Worm (Caenorhabditis elegans) whole organism, young adult: ENCODE results near the gene M05D6.8.

Source experiments
- B0019.2 ChIP-seq: fragments of 200-800 bp; sonication (Bioruptor generic); conservative IDR thresholded peaks from 2 replicates; pipeline ENCODE4 v1.3.6; 2022; ENCODE audit warnings: missing genetic modification reagents, missing genetic modification characterization, missing compliant biosample characterization
- B0035.1 ChIP-seq: sonication (generic microtip); optimal IDR thresholded peaks from 2 replicates; lab custom pipeline; 2016; ENCODE audit warnings: missing genetic modification characterization, mild to moderate bottlenecking, missing compliant biosample characterization, missing genotype, missing genetic modification reagents
- B0336.3 ChIP-seq: fragments of 200-800 bp; sonication (Bioruptor generic); IDR thresholded peaks from 2 replicates; pipeline ENCODE4 v1.3.6; 2022; ENCODE audit warnings: missing genetic modification characterization, missing compliant biosample characterization
- C17E4.6 ChIP-seq: fragments of 200-800 bp; sonication (Bioruptor generic); IDR thresholded peaks from 2 replicates; pipeline ENCODE4 v1.3.6; 2022; ENCODE audit warnings: missing genetic modification reagents, missing genetic modification characterization, missing compliant biosample characterization
- F22D6.2 ChIP-seq: sonication (generic microtip); optimal IDR thresholded peaks from 2 replicates; lab custom pipeline; 2016; ENCODE audit warnings: mild to moderate bottlenecking, missing genetic modification characterization, missing compliant biosample characterization
- F37B4.10 ChIP-seq: fragments of 200-800 bp; sonication (Bioruptor generic); IDR thresholded peaks from 2 replicates; pipeline ENCODE4 v1.3.6; 2022; ENCODE audit warnings: missing genetic modification characterization, missing compliant biosample characterization
- F39B2.1 ChIP-seq: fragments of 200-800 bp; sonication (Bioruptor generic); IDR thresholded peaks from 2 replicates; pipeline ENCODE4 v1.3.6; 2022; ENCODE audit warnings: missing genetic modification reagents, missing genetic modification characterization, missing compliant biosample characterization
- T07F8.4 ChIP-seq: sonication (generic microtip); optimal IDR thresholded peaks from 2 replicates; lab custom pipeline; 2016; ENCODE audit warnings: mild to moderate bottlenecking, missing genetic modification characterization, moderate library complexity, missing compliant biosample characterization
- Y53F4B.3 ChIP-seq: fragments of 200-800 bp; sonication (Bioruptor generic); IDR thresholded peaks from 2 replicates; pipeline ENCODE4 v1.3.6; 2022; ENCODE audit warnings: missing genetic modification reagents, missing genetic modification characterization, missing compliant biosample characterization
- Y53G8AR.9 ChIP-seq: fragments of 200-800 bp; sonication (Bioruptor generic); conservative IDR thresholded peaks from 2 replicates; pipeline ENCODE4 v1.3.6; 2022; ENCODE audit warnings: missing genetic modification reagents, missing genetic modification characterization, missing compliant biosample characterization
- Y56A3A.18 ChIP-seq: fragments of 200-800 bp; sonication (Bioruptor generic); IDR thresholded peaks from 2 replicates; pipeline ENCODE4 v1.3.6; 2022; ENCODE audit warnings: missing genetic modification reagents, missing genetic modification characterization, missing compliant biosample characterization
- Y79H2A.3 ChIP-seq: fragments of 200-800 bp; sonication (Bioruptor generic); conservative IDR thresholded peaks from 2 replicates; pipeline ENCODE4 v1.3.6; 2022; ENCODE audit warnings: missing genetic modification reagents, missing genetic modification characterization, missing compliant biosample characterization
- aptf-3 ChIP-seq: fragments of 200-800 bp; sonication (Bioruptor generic); IDR thresholded peaks from 2 replicates; pipeline ENCODE4 v1.3.6; 2022; ENCODE audit warnings: missing genetic modification characterization, missing compliant biosample characterization
- atf-7 ChIP-seq: sonication (generic microtip); optimal IDR thresholded peaks from 2 replicates; lab custom pipeline; 2017; ENCODE audit warnings: mild to moderate bottlenecking, missing genetic modification characterization, missing compliant biosample characterization
- athp-1 ChIP-seq: sonication (generic microtip); optimal IDR thresholded peaks from 2 replicates; lab custom pipeline; 2017; ENCODE audit warnings: mild to moderate bottlenecking, missing genetic modification characterization, missing compliant biosample characterization
- attf-5 ChIP-seq: fragments of 200-800 bp; sonication (Bioruptor generic); optimal IDR thresholded peaks from 2 replicates; lab custom pipeline; 2018; ENCODE audit warnings: mild to moderate bottlenecking, missing genetic modification characterization, missing compliant biosample characterization
- ccch-3 ChIP-seq: fragments of 200-800 bp; sonication (Bioruptor generic); optimal IDR thresholded peaks from 2 replicates; lab custom pipeline; 2018; ENCODE audit warnings: mild to moderate bottlenecking, missing genetic modification characterization, missing compliant biosample characterization
- cebp-1 ChIP-seq, 2 experiments: fragments of 200-800 bp in 1 of 2; sonication (Bioruptor generic) in 1 of 2; sonication (generic microtip) in 1 of 2; IDR thresholded peaks in 1 of 2; optimal IDR thresholded peaks in 1 of 2; 2 replicates each; pipeline versions ENCODE4 v1.3.6 to Lab custom; 2017 to 2022; ENCODE audit warnings: missing compliant biosample characterization in 2 of 2, missing genetic modification characterization in 2 of 2, mild to moderate bottlenecking in 1 of 2, missing genetic modification reagents in 1 of 2, moderate library complexity in 1 of 2
- cebp-2 ChIP-seq: fragments of 200-800 bp; sonication (Bioruptor generic); IDR thresholded peaks from 2 replicates; pipeline ENCODE4 v1.3.6; 2022; ENCODE audit warnings: missing genetic modification characterization, missing compliant biosample characterization
- ceh-100 ChIP-seq: fragments of 200-800 bp; sonication (Bioruptor generic); IDR thresholded peaks from 2 replicates; pipeline ENCODE4 v1.3.6; 2022; ENCODE audit warnings: missing genetic modification reagents, missing genetic modification characterization, missing compliant biosample characterization
- ceh-91 ChIP-seq: fragments of 200-800 bp; sonication (Bioruptor generic); IDR thresholded peaks from 2 replicates; pipeline ENCODE4 v1.3.6; 2022; ENCODE audit warnings: missing genetic modification reagents, missing genetic modification characterization, missing compliant biosample characterization
- die-1 ChIP-seq: sonication (generic microtip); optimal IDR thresholded peaks from 2 replicates; lab custom pipeline; 2016; ENCODE audit warnings: missing genotype, mild to moderate bottlenecking, missing genetic modification characterization, missing compliant biosample characterization
- dpl-1 ChIP-seq: fragments of 150-350 bp; optimal IDR thresholded peaks from 2 replicates; lab custom pipeline; 2014; ENCODE audit warnings: missing biosample characterization, missing genetic modification reagents, missing genetic modification characterization
- ekl-4 ChIP-seq: fragments of 200-800 bp; sonication (Bioruptor generic); IDR thresholded peaks from 2 replicates; pipeline ENCODE4 v1.3.6; 2022; ENCODE audit warnings: missing genetic modification reagents, missing genetic modification characterization, missing compliant biosample characterization
- fkh-3 ChIP-seq: sonication (generic microtip); optimal IDR thresholded peaks from 2 replicates; lab custom pipeline; 2016; ENCODE audit warnings: mild to moderate bottlenecking, missing genetic modification characterization, missing compliant biosample characterization
- gei-17 ChIP-seq: fragments of 200-800 bp; sonication (Bioruptor generic); optimal IDR thresholded peaks from 2 replicates; lab custom pipeline; 2018; ENCODE audit warnings: mild to moderate bottlenecking, missing genetic modification characterization, missing compliant biosample characterization
- him-1 ChIP-seq: sonication (generic microtip); optimal IDR thresholded peaks from 2 replicates; lab custom pipeline; 2016; ENCODE audit warnings: missing genotype, missing genetic modification reagents, missing genetic modification characterization, missing compliant biosample characterization
- hsf-1 ChIP-seq: fragments of 200-800 bp; sonication (Bioruptor generic); IDR thresholded peaks from 2 replicates; pipeline ENCODE4 v1.3.6; 2022; ENCODE audit warnings: missing genetic modification reagents, missing genetic modification characterization, missing compliant biosample characterization
- lag-1 ChIP-seq: fragments of 200-800 bp; sonication (Bioruptor generic); IDR thresholded peaks from 2 replicates; pipeline ENCODE4 v1.3.6; 2022; ENCODE audit warnings: missing genetic modification reagents, missing genetic modification characterization, missing compliant biosample characterization
- let-526 ChIP-seq: fragments of 200-800 bp; sonication (Bioruptor generic); IDR thresholded peaks from 2 replicates; pipeline ENCODE4 v1.3.6; 2022; ENCODE audit warnings: missing genetic modification reagents, missing genetic modification characterization, missing compliant biosample characterization
- let-607 ChIP-seq, 2 experiments: fragments of 200-800 bp in 1 of 2; sonication (Bioruptor generic) in 1 of 2; sonication (generic microtip) in 1 of 2; optimal IDR thresholded peaks; 2 replicates each; lab custom pipeline; 2016 to 2018; ENCODE audit warnings: mild to moderate bottlenecking in 2 of 2, missing compliant biosample characterization in 2 of 2, missing genetic modification characterization in 2 of 2, moderate library complexity in 2 of 2, missing genotype in 1 of 2
- lin-40 ChIP-seq: sonication (generic microtip); optimal IDR thresholded peaks from 2 replicates; lab custom pipeline; 2016; ENCODE audit warnings: missing genetic modification characterization, mild to moderate bottlenecking, missing compliant biosample characterization, missing genotype, missing genetic modification reagents
- lsl-1 ChIP-seq: fragments of 200-800 bp; sonication (Bioruptor generic); optimal IDR thresholded peaks from 2 replicates; lab custom pipeline; 2018; ENCODE audit warnings: mild to moderate bottlenecking, missing genetic modification characterization, moderate library complexity, missing compliant biosample characterization
- madf-10 ChIP-seq: sonication (generic microtip); optimal IDR thresholded peaks from 2 replicates; lab custom pipeline; 2016; ENCODE audit warnings: mild to moderate bottlenecking, missing genetic modification characterization, missing compliant biosample characterization
- madf-8 ChIP-seq: fragments of 200-800 bp; sonication (Bioruptor generic); conservative IDR thresholded peaks from 2 replicates; pipeline ENCODE4 v1.3.6; 2022; ENCODE audit warnings: missing genetic modification reagents, missing genetic modification characterization, missing compliant biosample characterization
- nhr-120 ChIP-seq: fragments of 200-800 bp; sonication (Bioruptor generic); IDR thresholded peaks from 2 replicates; pipeline ENCODE4 v1.3.6; 2022; ENCODE audit warnings: missing genetic modification characterization, missing compliant biosample characterization
- nhr-27 ChIP-seq: fragments of 200-800 bp; sonication (Bioruptor generic); optimal IDR thresholded peaks from 2 replicates; lab custom pipeline; 2018; ENCODE audit warnings: mild to moderate bottlenecking, missing genetic modification characterization, moderate library complexity, missing compliant biosample characterization
- nhr-80 ChIP-seq: sonication (generic microtip); optimal IDR thresholded peaks from 2 replicates; lab custom pipeline; 2016; ENCODE audit warnings: missing genetic modification characterization, missing compliant biosample characterization
- nhr-90 ChIP-seq: sonication (generic microtip); optimal IDR thresholded peaks from 2 replicates; lab custom pipeline; 2016; ENCODE audit warnings: missing genotype, mild to moderate bottlenecking, missing genetic modification characterization, missing compliant biosample characterization
- pha-4 ChIP-seq: fragments of 150-350 bp; sonication (generic microtip); optimal IDR thresholded peaks from 2 replicates; lab custom pipeline; 2014; ENCODE audit warnings: missing biosample characterization, missing genetic modification reagents, missing genetic modification characterization
- rpc-1 ChIP-seq, 2 experiments: fragments of 150-350 bp in 1 of 2; sonication (generic microtip) in 1 of 2; optimal IDR thresholded peaks; 2 replicates each; lab custom pipeline; 2014 to 2018; ENCODE audit warnings: missing biosample characterization in 1 of 2, missing genetic modification characterization in 1 of 2, missing genetic modification reagents in 1 of 2, missing genotype in 1 of 2
- sea-2 ChIP-seq: fragments of 200-800 bp; sonication (Bioruptor generic); IDR thresholded peaks from 2 replicates; pipeline ENCODE4 v1.3.6; 2022; ENCODE audit warnings: missing genetic modification characterization, missing compliant biosample characterization
- tbp1 ChIP-seq: fragments of 200-800 bp; sonication (Bioruptor generic); optimal IDR thresholded peaks from 2 replicates; lab custom pipeline; 2018; ENCODE audit warnings: mild to moderate bottlenecking, missing genetic modification characterization, missing compliant biosample characterization
- tlf-1 ChIP-seq: fragments of 200-800 bp; sonication (Bioruptor generic); optimal IDR thresholded peaks from 2 replicates; lab custom pipeline; 2018; ENCODE audit warnings: mild to moderate bottlenecking, missing genetic modification characterization, missing compliant biosample characterization
- zim-3 ChIP-seq: sonication (generic microtip); optimal IDR thresholded peaks from 2 replicates; lab custom pipeline; 2017; ENCODE audit warnings: mild to moderate bottlenecking, missing genetic modification characterization, moderate library complexity, missing compliant biosample characterization
- ztf-22 ChIP-seq: fragments of 200-800 bp; sonication (Bioruptor generic); optimal IDR thresholded peaks from 2 replicates; lab custom pipeline; 2018; ENCODE audit warnings: mild to moderate bottlenecking, missing genetic modification characterization, moderate library complexity, missing compliant biosample characterization

Gene M05D6.8

DNA sequence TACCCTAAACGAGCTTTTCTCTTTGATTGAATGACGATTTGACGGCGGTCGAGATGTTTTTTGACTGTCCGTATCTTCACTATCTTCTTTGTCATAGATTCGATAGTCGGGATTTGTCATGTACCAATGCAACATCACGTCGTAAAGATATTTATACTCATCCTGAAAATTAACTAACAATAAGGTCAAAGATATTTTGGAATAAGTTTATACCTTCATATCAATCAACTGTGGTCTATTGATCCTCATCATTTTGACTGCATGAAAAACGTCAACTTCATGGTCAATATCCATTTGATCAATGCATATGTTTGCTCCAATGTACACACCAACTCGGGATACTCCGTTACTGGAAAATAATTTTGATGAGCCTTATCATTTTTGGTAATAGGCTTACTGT lies 17.1 kb upstream of the M05D6.8 start:
- TF ChIP-seq die-1 (no peak), F39B2.1 (GFP tag; lab: Robert Waterston, UW) (no peak), aptf-3 (GFP tag; lab: Robert Waterston, UW) (no peak), nhr-90 (tag; lab: Kevin White, UChicago) (no peak), gei-17 (GFP tag; lab: Kevin White, UChicago) (no peak), nhr-27 (tag; lab: Kevin White, UChicago) (no peak), hsf-1 (GFP tag; lab: Robert Waterston, UW) (no peak), F37B4.10 (GFP tag; lab: Robert Waterston, UW) (no peak), lag-1 (GFP tag; lab: Robert Waterston, UW) (no peak), cebp-2 (GFP tag; lab: Robert Waterston, UW) (no peak), rpc-1 (optimal IDR thresholded peaks at IDR 0.05; lab: Kevin White, UChicago) (no peak), rpc-1 (tag; optimal IDR thresholded peaks at IDR 0.05; lab: Kevin White, UChicago) (no peak), him-1 (tag; lab: Kevin White, UChicago) (no peak), Y53F4B.3 (no peak), C17E4.6 (GFP tag; lab: Robert Waterston, UW) (no peak), athp-1 (tag; lab: Kevin White, UChicago) (no peak), ccch-3 (GFP tag; lab: Kevin White, UChicago) (no peak), fkh-3 (no peak), pha-4 (tag; lab: Kevin White, UChicago) (no peak), ekl-4 (GFP tag; lab: Robert Waterston, UW) (no peak), T07F8.4 (no peak)
- TF ChIP-seq, all 124 proteins: peak for 0

DNA sequence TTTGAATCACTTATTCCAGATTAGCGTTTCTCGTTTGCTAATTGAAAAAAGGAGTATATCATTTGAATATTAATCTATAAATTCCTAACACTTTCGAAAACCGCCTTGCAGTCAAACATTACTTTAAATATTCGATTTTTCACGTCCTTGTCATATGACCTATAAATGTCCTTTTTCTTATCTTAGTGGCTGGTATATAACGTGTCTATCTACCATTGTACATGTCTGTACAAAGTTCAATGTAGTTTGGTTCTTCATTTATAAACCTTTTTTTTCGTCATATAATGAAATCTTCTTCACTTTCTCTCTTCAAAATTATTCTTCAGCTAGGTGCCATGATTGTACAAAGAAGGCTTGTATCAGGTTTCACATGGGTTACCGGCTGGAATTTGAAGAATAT lies 14.6 kb upstream of the M05D6.8 start, which contains the start of gene gbh-2:
Gene gbh-2 (plus strand): TSS at position 277 of the 400 bp plus-strand sequence.
- TF ChIP-seq nhr-120 (GFP tag; lab: Robert Waterston, UW), result no peak
- TF ChIP-seq cebp-2 (GFP tag; lab: Robert Waterston, UW), result no peak
- no peak for TF ChIP-seq zim-3 (tag; lab: Kevin White, UChicago)
- TF ChIP-seq tbp1 (GFP tag; lab: Kevin White, UChicago), result peak; percentile 41
- peak; percentile 57 for TF ChIP-seq nhr-80 (tag; lab: Kevin White, UChicago)
- peak; percentile 27 for TF ChIP-seq atf-7 (tag; lab: Kevin White, UChicago)
- TF ChIP-seq ztf-22, result no peak
- peak in 1 of 2 experiments; percentile 38 for TF ChIP-seq let-607 (tag; optimal IDR thresholded peaks at IDR 0.05; lab: Kevin White, UChicago)
- no peak for TF ChIP-seq cebp-1 (GFP tag; IDR thresholded peaks at IDR 0.05; lab: Robert Waterston, UW)
- TF ChIP-seq cebp-1 (tag; optimal IDR thresholded peaks at IDR 0.05; lab: Kevin White, UChicago), result peak; percentile 42
- no peak for TF ChIP-seq him-1 (tag; lab: Kevin White, UChicago)
- TF ChIP-seq lin-40 (tag; lab: Kevin White, UChicago), result peak; percentile 14
- peak; percentile 7 for TF ChIP-seq tlf-1 (GFP tag; lab: Kevin White, UChicago)
- TF ChIP-seq madf-10 (tag; lab: Kevin White, UChicago), result peak; percentile 25

DNA sequence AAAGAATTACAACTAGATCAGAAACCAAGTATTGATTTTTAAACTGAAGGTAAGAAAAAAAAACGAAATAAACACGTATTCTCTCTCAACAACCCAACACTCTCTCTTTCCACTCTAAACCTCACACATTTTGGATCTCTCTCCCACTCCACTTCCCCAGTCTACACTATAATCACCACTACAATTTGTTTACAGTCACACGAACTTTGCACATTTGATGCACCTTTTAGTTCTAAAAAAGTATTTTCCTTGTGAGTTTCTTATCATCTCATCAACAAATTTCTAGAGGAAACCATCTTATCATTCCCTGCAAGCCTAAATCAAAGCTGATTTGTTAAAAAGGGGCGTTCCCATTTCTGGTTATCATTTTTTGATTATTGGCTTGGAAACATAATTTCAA lies 13.5 kb upstream of the M05D6.8 start:
- TF ChIP-seq Y79H2A.3 (GFP tag; lab: Robert Waterston, UW) (no peak), ceh-91 (GFP tag; lab: Robert Waterston, UW) (no peak), let-526 (no peak), cebp-1 (GFP tag; IDR thresholded peaks at IDR 0.05; lab: Robert Waterston, UW) (no peak), cebp-1 (tag; optimal IDR thresholded peaks at IDR 0.05; lab: Kevin White, UChicago) (peak; percentile 31), B0035.1 (tag; lab: Kevin White, UChicago) (no peak), Y53G8AR.9 (GFP tag; lab: Robert Waterston, UW) (0 out of 2 replicates have a peak, but pooled peaks have one; percentile 58), Y56A3A.18 (peak; percentile 80), nhr-80 (tag; lab: Kevin White, UChicago) (peak; percentile 66), F22D6.2 (no peak), dpl-1 (GFP tag; lab: Kevin White, UChicago) (no peak), sea-2 (GFP tag; lab: Robert Waterston, UW) (no peak), attf-5 (GFP tag; lab: Kevin White, UChicago) (no peak), lsl-1 (GFP tag; lab: Kevin White, UChicago) (no peak), ceh-100 (GFP tag; lab: Robert Waterston, UW) (no peak), B0019.2 (GFP tag; lab: Robert Waterston, UW) (no peak), madf-8 (GFP tag; lab: Robert Waterston, UW) (no peak), B0336.3 (GFP tag; lab: Robert Waterston, UW) (peak; percentile 43; the same call in 1 of the 2 replicates)
